Fruit fly (Drosophila melanogaster): ENCODE results near the gene CG42450.

Gene CG42450

dm6 chrX:18834399-18834798 is 21.3 kb downstream of the CG42450 start (continued):
- TF ChIP-seq fd3F (GFP tag; optimal IDR thresholded peaks at IDR 0.05) (no peak), CG17359 (tag; optimal IDR thresholded peaks at IDR 0.05) (peak; percentile 40), ewg (GFP tag; optimal IDR thresholded peaks at IDR 0.05) (no peak), HLHmδ (GFP tag; optimal IDR thresholded peaks at IDR 0.05) (no peak), zf30C (GFP tag; optimal IDR thresholded peaks at IDR 0.05) (no peak), CTCF (GFP tag; optimal IDR thresholded peaks at IDR 0.05) (no peak), Atf6 (GFP tag; IDR thresholded peaks at IDR 0.05) (peak; percentile 30; the same call in 1 of the 2 replicates), lmd (GFP tag; IDR thresholded peaks at IDR 0.05) (0 out of 2 replicates have a peak, but pooled peaks have one; percentile 24), CG11093 (GFP tag; IDR thresholded peaks at IDR 0.05) (0 out of 3 replicates have a peak, but pooled peaks have one; percentile 32), Sox100B (GFP tag; optimal IDR thresholded peaks at IDR 0.05) (no peak), ac (GFP tag; optimal IDR thresholded peaks at IDR 0.05) (no peak), Max (GFP tag; optimal IDR thresholded peaks at IDR 0.05) (peak; percentile 0), vvl (GFP tag; IDR thresholded peaks at IDR 0.05) (peak; percentile 51; the same call in 1 of the 2 replicates), Chrac-16 (GFP tag; optimal IDR thresholded peaks at IDR 0.05) (no peak), jing (GFP tag; optimal IDR thresholded peaks at IDR 0.05) (no peak), CG11085 (GFP tag; IDR thresholded peaks at IDR 0.05) (no peak; the same call in 1 of the 2 replicates)

- TF ChIP-seq sob (GFP tag; IDR thresholded peaks at IDR 0.05): no peak
- TF ChIP-seq nmo (GFP tag; optimal IDR thresholded peaks at IDR 0.05): no peak
- TF ChIP-seq Blimp-1 (GFP tag; optimal IDR thresholded peaks at IDR 0.05): peak; percentile 3
- peak; percentile 23 for TF ChIP-seq kah (GFP tag; optimal IDR thresholded peaks at IDR 0.05)
- TF ChIP-seq CG4360 (GFP tag; IDR thresholded peaks at IDR 0.05): peak; percentile 70
- peak; percentile 84 for TF ChIP-seq sd (tag; optimal IDR thresholded peaks at IDR 0.05)
- no peak for TF ChIP-seq Hand (GFP tag; optimal IDR thresholded peaks at IDR 0.05)
- TF ChIP-seq kni (GFP tag; optimal IDR thresholded peaks at IDR 0.05): peak; percentile 23
- TF ChIP-seq chinmo (GFP tag; IDR thresholded peaks at IDR 0.05; ENCODE audit: partially characterized antibody): 0 out of 4 replicates have a peak, but pooled peaks have one; percentile 51
Observed at dm6 chrX:18835003-18835402, 21.9 kb downstream of the CG42450 start.

dm6 chrX:18835500-18835899 is 22.4 kb downstream of the CG42450 start:
- TF ChIP-seq CG8388 (GFP tag; optimal IDR thresholded peaks at IDR 0.05): no peak
- TF ChIP-seq crol (GFP tag; IDR thresholded peaks at IDR 0.05): 0 out of 2 replicates have a peak, but pooled peaks have one; percentile 17
- TF ChIP-seq Drgx (GFP tag; IDR thresholded peaks at IDR 0.05): 0 out of 2 replicates have a peak, but pooled peaks have one; percentile 26
- no peak for TF ChIP-seq fd96Cb (tag; optimal IDR thresholded peaks at IDR 0.05)

dm6 chrX:18836315-18836714 is 23.2 kb downstream of the CG42450 start:
- TF ChIP-seq E2f2 (GFP tag; IDR thresholded peaks at IDR 0.05) (no peak), Lim3 (GFP tag; IDR thresholded peaks at IDR 0.05) (no peak), CG1529 (GFP tag; optimal IDR thresholded peaks at IDR 0.05) (no peak), CG15269 (tag; optimal IDR thresholded peaks at IDR 0.05) (no peak), vnd (GFP tag; IDR thresholded peaks at IDR 0.05; ENCODE audit: partially characterized antibody) (no peak), CG17568 (GFP tag; optimal IDR thresholded peaks at IDR 0.05) (no peak), Pdp1 (GFP tag; optimal IDR thresholded peaks at IDR 0.05) (peak in 1 of 2 experiments; percentile 17), pnt (GFP tag; optimal IDR thresholded peaks at IDR 0.05) (no peak), HmgD (GFP tag; optimal IDR thresholded peaks at IDR 0.05) (no peak), sens (GFP tag) (peak; percentile 60), Bgb (GFP tag; IDR thresholded peaks at IDR 0.05; ENCODE audit: partially characterized antibody) (no peak), al (GFP tag; IDR thresholded peaks at IDR 0.05) (no peak), Antp (GFP tag; optimal IDR thresholded peaks at IDR 0.05) (no peak), Blimp-1 (GFP tag; optimal IDR thresholded peaks at IDR 0.05) (peak; percentile 66), CG6689 (GFP tag; IDR thresholded peaks at IDR 0.05) (no peak), CG1603 (tag; optimal IDR thresholded peaks at IDR 0.05) (no peak), nom (GFP tag; optimal IDR thresholded peaks at IDR 0.05) (peak; percentile 57), CG12236 (GFP tag; optimal IDR thresholded peaks at IDR 0.05) (no peak), CrebB (tag; optimal IDR thresholded peaks at IDR 0.05) (no peak), CG8359 (GFP tag; optimal IDR thresholded peaks at IDR 0.05; ENCODE audit: borderline replicate concordance) (no peak)
